In genomic region chr3R:6504408-6504807, dm6 we compare ENCODE assay signal across 1 fruit fly cellular context.
TF ChIP-seq lines count a peak whose summit lies in the region.

No protein-coding gene starts in this region.

TF ChIP-seq in whole organism, embryonic, 481 proteins besides CTCF, POLR2A, EP300 and RAD21 (continued from another document and continues in another):
- TF ChIP-seq Hmx (GFP tag; optimal IDR thresholded peaks at IDR 0.05; lab: Kevin White, UChicago) (no peak), sd (tag; optimal IDR thresholded peaks at IDR 0.05; lab: Kevin White, UChicago) (no peak), CG8359 (GFP tag; optimal IDR thresholded peaks at IDR 0.05; lab: Kevin White, UChicago; ENCODE audit: borderline replicate concordance) (peak; percentile 41), Aef1 (GFP tag; IDR thresholded peaks at IDR 0.05; lab: Robert Waterston, UW) (no peak), vvl (GFP tag; IDR thresholded peaks at IDR 0.05; lab: Robert Waterston, UW) (no peak; the same call in 1 of the 2 replicates), pfk (GFP tag; optimal IDR thresholded peaks at IDR 0.05; lab: Kevin White, UChicago) (no peak), Fer3 (tag; optimal IDR thresholded peaks at IDR 0.05; lab: Kevin White, UChicago) (no peak), psq (GFP tag; optimal IDR thresholded peaks at IDR 0.05; lab: Kevin White, UChicago) (no peak), CG11398 (GFP tag; optimal IDR thresholded peaks at IDR 0.05; lab: Kevin White, UChicago) (peak; percentile 42), CG4820 (GFP tag; optimal IDR thresholded peaks at IDR 0.05; lab: Kevin White, UChicago) (peak; percentile 1), Dp (GFP tag; optimal IDR thresholded peaks at IDR 0.05; lab: Kevin White, UChicago) (no peak), CG17568 (GFP tag; optimal IDR thresholded peaks at IDR 0.05; lab: Kevin White, UChicago) (peak; percentile 72), Sox100B (GFP tag; optimal IDR thresholded peaks at IDR 0.05; lab: Kevin White, UChicago) (peak; percentile 36), Chrac-16 (GFP tag; optimal IDR thresholded peaks at IDR 0.05; lab: Kevin White, UChicago) (no peak), Bdp1 (GFP tag; optimal IDR thresholded peaks at IDR 0.05; lab: Kevin White, UChicago) (peak; percentile 44), Kr (GFP tag; optimal IDR thresholded peaks at IDR 0.05; lab: Kevin White, UChicago) (peak; percentile 83), CG15696 (tag; optimal IDR thresholded peaks at IDR 0.05; lab: Kevin White, UChicago) (peak; percentile 85), Mrtf (GFP tag; IDR thresholded peaks at IDR 0.05; lab: Robert Waterston, UW) (no peak), CG2120 (GFP tag; optimal IDR thresholded peaks at IDR 0.05; lab: Kevin White, UChicago) (peak; percentile 4), corto (GFP tag; optimal IDR thresholded peaks at IDR 0.05; lab: Kevin White, UChicago) (no peak), CG17802 (tag; optimal IDR thresholded peaks at IDR 0.05; lab: Kevin White, UChicago) (no peak), pan (optimal IDR thresholded peaks at IDR 0.05; lab: Kevin White, UChicago) (no peak), pan (GFP tag; optimal IDR thresholded peaks at IDR 0.05 in 1 of 2, IDR thresholded peaks at IDR 0.05 in 1 of 2) (no peak), Hey (tag; optimal IDR thresholded peaks at IDR 0.05; lab: Kevin White, UChicago) (no peak), Optix (GFP tag; IDR thresholded peaks at IDR 0.05; lab: Robert Waterston, UW) (0 out of 3 replicates have a peak, but pooled peaks have one; percentile 36), CG12744 (GFP tag; optimal IDR thresholded peaks at IDR 0.05; lab: Kevin White, UChicago) (no peak), p53 (GFP tag; optimal IDR thresholded peaks at IDR 0.05; lab: Kevin White, UChicago) (no peak), Nf-YC (tag; optimal IDR thresholded peaks at IDR 0.05; lab: Kevin White, UChicago) (no peak), dmrt99B (tag; optimal IDR thresholded peaks at IDR 0.05; lab: Kevin White, UChicago) (peak; percentile 22), disco-r (GFP tag; optimal IDR thresholded peaks at IDR 0.05; lab: Kevin White, UChicago) (peak; percentile 4), CG8944 (GFP tag; optimal IDR thresholded peaks at IDR 0.05; lab: Kevin White, UChicago) (peak; percentile 62), CG3163 (GFP tag; optimal IDR thresholded peaks at IDR 0.05; lab: Kevin White, UChicago) (no peak), GATAe (GFP tag; conservative IDR thresholded peaks at IDR 0.05; lab: Robert Waterston, UW) (no peak), sug (tag; optimal IDR thresholded peaks at IDR 0.05; lab: Kevin White, UChicago) (no peak), al (GFP tag; IDR thresholded peaks at IDR 0.05; lab: Robert Waterston, UW) (no peak), fd64A (GFP tag; optimal IDR thresholded peaks at IDR 0.05; lab: Kevin White, UChicago) (peak; percentile 45), btn (GFP tag; optimal IDR thresholded peaks at IDR 0.05; lab: Kevin White, UChicago) (peak; percentile 4), stc (GFP tag; IDR thresholded peaks at IDR 0.05; lab: Robert Waterston, UW) (no peak), Max (GFP tag; optimal IDR thresholded peaks at IDR 0.05; lab: Kevin White, UChicago) (no peak), ERR (GFP tag; optimal IDR thresholded peaks at IDR 0.05; lab: Kevin White, UChicago) (no peak), klu (GFP tag; IDR thresholded peaks at IDR 0.05; lab: Robert Waterston, UW) (no peak), ems (GFP tag; optimal IDR thresholded peaks at IDR 0.05; lab: Kevin White, UChicago) (peak; percentile 35), Dad (GFP tag; optimal IDR thresholded peaks at IDR 0.05; lab: Kevin White, UChicago) (no peak), CG1603 (tag; optimal IDR thresholded peaks at IDR 0.05; lab: Kevin White, UChicago) (peak; percentile 74), CG11723 (GFP tag; optimal IDR thresholded peaks at IDR 0.05; lab: Kevin White, UChicago) (peak; percentile 50), CG7271 (tag; optimal IDR thresholded peaks at IDR 0.05; lab: Kevin White, UChicago) (peak; percentile 6), insv (GFP tag; optimal IDR thresholded peaks at IDR 0.05; lab: Kevin White, UChicago) (no peak), exex (tag; optimal IDR thresholded peaks at IDR 0.05; lab: Kevin White, UChicago) (no peak), Stat92E (GFP tag; optimal IDR thresholded peaks at IDR 0.05; lab: Kevin White, UChicago) (no peak), CG4854 (GFP tag; optimal IDR thresholded peaks at IDR 0.05; lab: Kevin White, UChicago) (no peak), CG1529 (GFP tag; optimal IDR thresholded peaks at IDR 0.05; lab: Kevin White, UChicago) (peak; percentile 59), CG17361 (GFP tag; IDR thresholded peaks at IDR 0.05; lab: Robert Waterston, UW) (no peak), Atf-2 (GFP tag; optimal IDR thresholded peaks at IDR 0.05; lab: Kevin White, UChicago) (peak; percentile 8), wdn (GFP tag; IDR thresholded peaks at IDR 0.05; lab: Robert Waterston, UW) (no peak), gsb (GFP tag; IDR thresholded peaks at IDR 0.05; lab: Robert Waterston, UW) (no peak), repo (GFP tag; optimal IDR thresholded peaks at IDR 0.05; lab: Kevin White, UChicago) (no peak), ken (GFP tag; IDR thresholded peaks at IDR 0.05; lab: Robert Waterston, UW) (peak; percentile 40; the same call in 1 of the 3 replicates), ash1 (GFP tag; optimal IDR thresholded peaks at IDR 0.05; lab: Kevin White, UChicago) (no peak), tap (tag; optimal IDR thresholded peaks at IDR 0.05; lab: Kevin White, UChicago) (no peak), Elba2 (GFP tag; optimal IDR thresholded peaks at IDR 0.05; lab: Kevin White, UChicago) (no peak), ssp (GFP tag; IDR thresholded peaks at IDR 0.05; lab: Robert Waterston, UW) (no peak), CG7839 (tag; optimal IDR thresholded peaks at IDR 0.05; lab: Kevin White, UChicago) (peak; percentile 42), sob (GFP tag; IDR thresholded peaks at IDR 0.05; lab: Robert Waterston, UW) (no peak), lov (optimal IDR thresholded peaks at IDR 0.05; lab: Kevin White, UChicago) (no peak), lov (GFP tag; IDR thresholded peaks at IDR 0.05; lab: Robert Waterston, UW) (0 out of 3 replicates have a peak, but pooled peaks have one; percentile 52), CG12219 (GFP tag; optimal IDR thresholded peaks at IDR 0.05; lab: Kevin White, UChicago) (peak; percentile 42), CG17385 (GFP tag; optimal IDR thresholded peaks at IDR 0.05; lab: Kevin White, UChicago) (no peak), MBD-R2 (GFP tag; IDR thresholded peaks at IDR 0.05; lab: Robert Waterston, UW) (no peak), CG15479 (GFP tag; optimal IDR thresholded peaks at IDR 0.05; lab: Kevin White, UChicago) (peak; percentile 55), Xrp1 (GFP tag; IDR thresholded peaks at IDR 0.05; lab: Robert Waterston, UW) (no peak), CG12299 (tag; optimal IDR thresholded peaks at IDR 0.05; lab: Kevin White, UChicago) (no peak), seq (GFP tag; IDR thresholded peaks at IDR 0.05; lab: Robert Waterston, UW) (no peak), HLH4C (GFP tag; IDR thresholded peaks at IDR 0.05; lab: Robert Waterston, UW; ENCODE audit: partially characterized antibody) (no peak), CG14860 (GFP tag; IDR thresholded peaks at IDR 0.05; lab: Robert Waterston, UW; ENCODE audit: partially characterized antibody) (no peak), CG11695 (GFP tag; IDR thresholded peaks at IDR 0.05; lab: Robert Waterston, UW) (no peak), Oli (tag; optimal IDR thresholded peaks at IDR 0.05; lab: Kevin White, UChicago) (peak; percentile 14), CG9817 (tag; optimal IDR thresholded peaks at IDR 0.05; lab: Kevin White, UChicago) (no peak), CG6254 (GFP tag; optimal IDR thresholded peaks at IDR 0.05; lab: Kevin White, UChicago) (peak; percentile 56), CG14965 (GFP tag; optimal IDR thresholded peaks at IDR 0.05; lab: Kevin White, UChicago; ENCODE audit: borderline replicate concordance) (no peak), dpn (GFP tag; optimal IDR thresholded peaks at IDR 0.05; lab: Kevin White, UChicago) (no peak), BEAF-32 (GFP tag; optimal IDR thresholded peaks at IDR 0.05; lab: Kevin White, UChicago) (no peak), CG2678 (tag; optimal IDR thresholded peaks at IDR 0.05; lab: Kevin White, UChicago) (peak; percentile 58), CG31441 (GFP tag; IDR thresholded peaks at IDR 0.05; lab: Robert Waterston, UW) (peak; percentile 55), Vsx1 (GFP tag; optimal IDR thresholded peaks at IDR 0.05; lab: Kevin White, UChicago) (peak; percentile 69), grn (GFP tag; optimal IDR thresholded peaks at IDR 0.05; lab: Kevin White, UChicago) (peak; percentile 22), zfh2 (GFP tag; optimal IDR thresholded peaks at IDR 0.05; lab: Kevin White, UChicago) (no peak), Sry-β (GFP tag; optimal IDR thresholded peaks at IDR 0.05; lab: Kevin White, UChicago) (peak; percentile 20), slp2 (GFP tag; optimal IDR thresholded peaks at IDR 0.05; lab: Kevin White, UChicago) (peak; percentile 9), CG4707 (GFP tag; optimal IDR thresholded peaks at IDR 0.05; lab: Kevin White, UChicago) (peak; percentile 28), gcm2 (GFP tag; optimal IDR thresholded peaks at IDR 0.05; lab: Kevin White, UChicago) (no peak), CG32532 (GFP tag; IDR thresholded peaks at IDR 0.05; lab: Robert Waterston, UW) (no peak), chm (GFP tag; IDR thresholded peaks at IDR 0.05; lab: Robert Waterston, UW) (peak; percentile 17; the same call in 1 of the 2 replicates), CG10959 (GFP tag; IDR thresholded peaks at IDR 0.05; lab: Robert Waterston, UW) (peak; percentile 47), ftz-f1 (GFP tag; optimal IDR thresholded peaks at IDR 0.05; lab: Kevin White, UChicago) (no peak), CG9797 (GFP tag; optimal IDR thresholded peaks at IDR 0.05; lab: Kevin White, UChicago) (no peak), twi (tag; optimal IDR thresholded peaks at IDR 0.05; lab: Kevin White, UChicago) (no peak), danr (GFP tag; IDR thresholded peaks at IDR 0.05; lab: Robert Waterston, UW) (no peak), CG18262 (tag; optimal IDR thresholded peaks at IDR 0.05; lab: Kevin White, UChicago) (no peak), CG10979 (tag; optimal IDR thresholded peaks at IDR 0.05; lab: Kevin White, UChicago) (no peak), Spps (tag; optimal IDR thresholded peaks at IDR 0.05; lab: Kevin White, UChicago) (peak; percentile 54), Neu2 (GFP tag; optimal IDR thresholded peaks at IDR 0.05; lab: Kevin White, UChicago; ENCODE audit: borderline replicate concordance) (no peak), CG30403 (GFP tag; optimal IDR thresholded peaks at IDR 0.05; lab: Kevin White, UChicago) (no peak), Eip74EF (GFP tag; optimal IDR thresholded peaks at IDR 0.05; lab: Kevin White, UChicago) (peak in 1 of 2 experiments; percentile 37), sim (GFP tag; IDR thresholded peaks at IDR 0.05; lab: Robert Waterston, UW) (peak; percentile 8; the same call in 1 of the 2 replicates), B-H2 (GFP tag; optimal IDR thresholded peaks at IDR 0.05; lab: Kevin White, UChicago) (no peak), CG13775 (GFP tag; optimal IDR thresholded peaks at IDR 0.05; lab: Kevin White, UChicago) (peak; percentile 45), CG32767 (GFP tag; IDR thresholded peaks at IDR 0.05; lab: Robert Waterston, UW) (no peak), Scr (GFP tag; IDR thresholded peaks at IDR 0.05; lab: Robert Waterston, UW; ENCODE audit: partially characterized antibody) (no peak), HmgZ (tag; optimal IDR thresholded peaks at IDR 0.05; lab: Kevin White, UChicago) (peak; percentile 7), H15 (GFP tag; IDR thresholded peaks at IDR 0.05; lab: Robert Waterston, UW) (no peak), CG7372 (GFP tag; IDR thresholded peaks at IDR 0.05; lab: Robert Waterston, UW) (no peak), gem (tag; optimal IDR thresholded peaks at IDR 0.05; lab: Kevin White, UChicago) (peak; percentile 70), CG14050 (GFP tag; IDR thresholded peaks at IDR 0.05; lab: Robert Waterston, UW) (no peak), gfzf (GFP tag; optimal IDR thresholded peaks at IDR 0.05; lab: Kevin White, UChicago) (no peak), nerfin-1 (tag; optimal IDR thresholded peaks at IDR 0.05; lab: Kevin White, UChicago) (no peak), pb (GFP tag; optimal IDR thresholded peaks at IDR 0.05; lab: Kevin White, UChicago) (no peak), ATbp (GFP tag; optimal IDR thresholded peaks at IDR 0.05; lab: Kevin White, UChicago) (peak; percentile 59), fu2 (GFP tag; optimal IDR thresholded peaks at IDR 0.05; lab: Kevin White, UChicago) (no peak), dm (GFP tag; optimal IDR thresholded peaks at IDR 0.05; lab: Kevin White, UChicago) (peak; percentile 9), Myb (GFP tag; optimal IDR thresholded peaks at IDR 0.05; lab: Kevin White, UChicago) (no peak), prd (optimal IDR thresholded peaks at IDR 0.05; lab: Kevin White, UChicago) (no peak), prd (GFP tag; IDR thresholded peaks at IDR 0.05; lab: Robert Waterston, UW) (peak; percentile 46; the same call in 1 of the 3 replicates), en (GFP tag; optimal IDR thresholded peaks at IDR 0.05; lab: Kevin White, UChicago) (no peak), mirr (GFP tag; optimal IDR thresholded peaks at IDR 0.05; lab: Kevin White, UChicago) (no peak), sqz (GFP tag; optimal IDR thresholded peaks at IDR 0.05; lab: Kevin White, UChicago) (no peak), CG3838 (GFP tag; optimal IDR thresholded peaks at IDR 0.05; lab: Kevin White, UChicago) (no peak), CG10543 (GFP tag; optimal IDR thresholded peaks at IDR 0.05; lab: Kevin White, UChicago) (no peak), CG15073 (GFP tag; optimal IDR thresholded peaks at IDR 0.05; lab: Kevin White, UChicago) (no peak), CG6654 (GFP tag; optimal IDR thresholded peaks at IDR 0.05; lab: Kevin White, UChicago) (peak; percentile 11), toy (GFP tag; IDR thresholded peaks at IDR 0.05; lab: Robert Waterston, UW) (no peak), jigr1 (GFP tag; IDR thresholded peaks at IDR 0.05; lab: Robert Waterston, UW) (no peak), Hr51 (GFP tag; optimal IDR thresholded peaks at IDR 0.05; lab: Kevin White, UChicago) (peak in 1 of 2 experiments; percentile 1), Camta (GFP tag; optimal IDR thresholded peaks at IDR 0.05; lab: Kevin White, UChicago) (peak; percentile 15), crc (GFP tag; optimal IDR thresholded peaks at IDR 0.05; lab: Kevin White, UChicago) (no peak), CG1647 (GFP tag; optimal IDR thresholded peaks at IDR 0.05; lab: Kevin White, UChicago) (no peak), crp (GFP tag; optimal IDR thresholded peaks at IDR 0.05; lab: Kevin White, UChicago) (no peak)
